Worm (Caenorhabditis elegans) whole organism, L4/young adult: Measurements from ENCODE around the gene W02D7.12.

Source experiments
- W03F9.2 ChIP-seq: fragments of 150-350 bp; optimal IDR thresholded peaks from 2 replicates; lab custom pipeline; 2014; ENCODE audit warnings: missing biosample characterization, missing genetic modification characterization
- him-1 ChIP-seq: sonication (generic microtip); optimal IDR thresholded peaks from 2 replicates; lab custom pipeline; 2016; ENCODE audit warnings: missing genotype, missing genetic modification reagents, missing genetic modification characterization, missing compliant biosample characterization

DNA sequence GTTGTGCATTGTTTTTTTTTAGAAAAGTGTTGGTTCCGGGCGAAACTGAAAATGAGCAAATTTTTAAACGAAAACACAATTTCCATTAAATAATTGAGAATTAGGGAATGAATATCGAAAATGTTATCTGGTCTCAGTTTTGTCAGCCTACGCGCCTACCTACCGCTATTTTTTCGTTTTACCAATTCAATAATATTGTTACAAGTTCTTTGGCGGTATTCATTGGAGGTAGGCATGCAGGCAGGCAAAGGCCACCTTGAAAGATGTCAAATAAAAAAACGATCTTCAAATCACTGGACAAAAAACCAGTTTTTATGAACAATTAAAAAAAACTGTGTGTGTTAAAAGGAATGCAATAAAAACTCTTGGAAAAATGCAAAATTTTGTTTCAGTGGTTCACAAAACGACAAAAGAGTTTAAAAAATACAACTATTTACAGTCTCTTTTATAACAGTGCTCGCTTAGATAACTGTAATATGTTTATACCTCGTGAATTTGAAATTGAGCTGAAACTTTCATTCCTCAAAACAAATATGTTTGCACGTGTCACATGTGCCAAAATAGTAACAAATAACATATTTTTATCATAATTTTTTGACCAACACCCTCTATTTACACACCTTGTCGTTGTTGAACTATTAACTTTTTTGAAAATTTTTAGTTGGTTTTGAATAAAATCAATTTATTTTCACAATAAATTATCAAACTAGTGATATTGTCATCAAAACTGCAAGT lies 6.7 kb upstream of the W02D7.12 start, which contains the start of gene W02D7.11:
- TF ChIP-seq him-1: no peak
- TF ChIP-seq W03F9.2 (tag; lab: Kevin White, UChicago): no peak
